Fruit fly (Drosophila melanogaster): Measurements from ENCODE around the gene LManIII.
A peak's percentile ranks its signal among the peaks of the same experiment; 100 is the strongest.

Gene LManIII

DNA sequence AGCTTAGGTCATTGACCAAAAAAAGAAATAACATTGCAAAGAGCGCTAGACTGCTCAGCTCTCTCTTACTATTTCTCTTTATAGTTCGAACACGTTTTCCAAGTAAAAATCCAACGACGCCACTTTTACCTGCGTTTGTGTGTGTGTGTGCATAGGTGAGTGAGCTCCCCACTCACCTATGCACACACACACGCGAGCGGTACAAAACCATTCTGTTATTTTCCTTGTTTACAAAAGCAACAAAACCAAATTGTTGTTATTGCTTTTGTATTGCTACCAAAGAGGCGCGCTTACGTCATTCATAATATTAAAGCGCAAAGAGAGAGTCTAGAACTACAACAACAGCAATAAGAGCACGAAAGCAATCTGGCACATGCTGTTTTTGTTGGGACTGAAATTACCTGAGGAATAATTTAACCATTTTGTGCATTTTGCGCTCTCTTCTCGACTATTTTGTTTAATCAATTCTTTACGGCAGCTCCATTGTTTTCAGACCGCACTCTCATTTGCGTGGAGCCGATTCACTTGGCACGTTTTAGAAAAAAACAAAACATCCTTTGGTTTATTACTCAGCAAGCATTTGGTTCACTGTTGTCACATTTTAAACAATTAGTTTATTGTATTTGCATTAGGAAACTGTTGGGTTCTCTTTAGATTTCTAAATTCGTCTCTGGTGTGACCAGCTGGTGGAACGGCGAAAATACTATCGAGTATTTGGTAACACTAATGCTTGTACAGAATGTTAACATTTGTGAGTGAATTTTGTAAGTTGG is 28.3 kb downstream of the LManIII start, which contains the start of gene raw (continued):
- TF ChIP-seq NK7.1 (GFP tag; optimal IDR thresholded peaks at IDR 0.05) (no peak), bab2 (GFP tag; optimal IDR thresholded peaks at IDR 0.05) (no peak), CG32767 (GFP tag; IDR thresholded peaks at IDR 0.05) (no peak), gcm (GFP tag; optimal IDR thresholded peaks at IDR 0.05) (peak; percentile 2), CG7745 (tag; optimal IDR thresholded peaks at IDR 0.05) (no peak), TFAM (GFP tag; optimal IDR thresholded peaks at IDR 0.05) (no peak), lmd (GFP tag; IDR thresholded peaks at IDR 0.05) (no peak), Sin3A (optimal IDR thresholded peaks at IDR 0.05) (no peak), HLH54F (GFP tag; optimal IDR thresholded peaks at IDR 0.05) (no peak), CG3407 (GFP tag; optimal IDR thresholded peaks at IDR 0.05) (no peak), toy (GFP tag; IDR thresholded peaks at IDR 0.05) (no peak), gce (GFP tag; IDR thresholded peaks at IDR 0.05) (no peak), Poxn (GFP tag; IDR thresholded peaks at IDR 0.05) (no peak), Ada2b (GFP tag; IDR thresholded peaks at IDR 0.05) (no peak), CG4424 (GFP tag; optimal IDR thresholded peaks at IDR 0.05) (no peak), emc (GFP tag; optimal IDR thresholded peaks at IDR 0.05) (no peak), btn (GFP tag; optimal IDR thresholded peaks at IDR 0.05) (no peak), CG2120 (GFP tag; optimal IDR thresholded peaks at IDR 0.05) (no peak), gfzf (GFP tag; optimal IDR thresholded peaks at IDR 0.05) (peak; percentile 63), CG3065 (GFP tag; optimal IDR thresholded peaks at IDR 0.05) (no peak), CG17912 (GFP tag; optimal IDR thresholded peaks at IDR 0.05) (no peak), CG12236 (GFP tag; optimal IDR thresholded peaks at IDR 0.05) (no peak), yki (optimal IDR thresholded peaks at IDR 0.05) (no peak), Asciz (GFP tag; optimal IDR thresholded peaks at IDR 0.05) (no peak), ci (GFP tag; IDR thresholded peaks at IDR 0.05) (no peak), CG2678 (tag; optimal IDR thresholded peaks at IDR 0.05) (peak; percentile 18), CG1024 (GFP tag; IDR thresholded peaks at IDR 0.05) (no peak), ranshi (GFP tag; IDR thresholded peaks at IDR 0.05) (no peak), rib (GFP tag; IDR thresholded peaks at IDR 0.05) (no peak), CG3847 (GFP tag; IDR thresholded peaks at IDR 0.05) (no peak), CTCF (GFP tag; optimal IDR thresholded peaks at IDR 0.05) (no peak), CG14965 (GFP tag; optimal IDR thresholded peaks at IDR 0.05; ENCODE audit: borderline replicate concordance) (no peak), Vsx1 (GFP tag; optimal IDR thresholded peaks at IDR 0.05) (peak; percentile 48), Lim3 (GFP tag; IDR thresholded peaks at IDR 0.05) (no peak), NC2β (GFP tag; optimal IDR thresholded peaks at IDR 0.05) (no peak), ara (GFP tag; IDR thresholded peaks at IDR 0.05) (no peak), CG15269 (tag; optimal IDR thresholded peaks at IDR 0.05) (no peak), Blimp-1 (GFP tag; optimal IDR thresholded peaks at IDR 0.05) (peak; percentile 20), Deaf1 (tag; optimal IDR thresholded peaks at IDR 0.05) (no peak), CG6791 (GFP tag; IDR thresholded peaks at IDR 0.05; ENCODE audit: partially characterized antibody) (no peak), CG11695 (GFP tag; IDR thresholded peaks at IDR 0.05) (no peak), h (optimal IDR thresholded peaks at IDR 0.05) (no peak), fd102C (GFP tag; optimal IDR thresholded peaks at IDR 0.05) (no peak), CG14014 (GFP tag; IDR thresholded peaks at IDR 0.05) (no peak), aop (GFP tag; IDR thresholded peaks at IDR 0.05) (no peak), lbe (GFP tag; optimal IDR thresholded peaks at IDR 0.05) (no peak), phol (tag; optimal IDR thresholded peaks at IDR 0.05) (no peak), CG8089 (GFP tag; optimal IDR thresholded peaks at IDR 0.05) (no peak), zf30C (GFP tag; optimal IDR thresholded peaks at IDR 0.05) (no peak), CG7556 (GFP tag; optimal IDR thresholded peaks at IDR 0.05) (no peak), tup (GFP tag; optimal IDR thresholded peaks at IDR 0.05) (no peak), Opbp (GFP tag; IDR thresholded peaks at IDR 0.05; ENCODE audit: partially characterized antibody) (no peak), gsb (GFP tag; IDR thresholded peaks at IDR 0.05) (no peak)

Measured in whole organism, embryonic.